Fruit fly (Drosophila melanogaster): ENCODE measurements around the gene pasha.

pasha gene

dm6 chr3R:31609413-31610054 lies 8.2 kb upstream of the pasha start:
- TF ChIP-seq CG9139 (GFP tag; optimal IDR thresholded peaks at IDR 0.05) (peak; percentile 55), dsx (GFP tag; optimal IDR thresholded peaks at IDR 0.05; ENCODE audit: poor library complexity, severe bottlenecking) (peak; percentile 13), CG3919 (GFP tag; optimal IDR thresholded peaks at IDR 0.05) (peak; percentile 57), Sox102F (GFP tag; optimal IDR thresholded peaks at IDR 0.05) (peak; percentile 43), Gug (GFP tag; IDR thresholded peaks at IDR 0.05) (no peak), CG32006 (GFP tag; optimal IDR thresholded peaks at IDR 0.05) (no peak), CG8632 (GFP tag; optimal IDR thresholded peaks at IDR 0.05) (no peak), Sox14 (GFP tag; optimal IDR thresholded peaks at IDR 0.05) (peak; percentile 70), Eip75B (GFP tag; optimal IDR thresholded peaks at IDR 0.05) (no peak), CG16779 (tag; optimal IDR thresholded peaks at IDR 0.05) (no peak), Eip93F (GFP tag; optimal IDR thresholded peaks at IDR 0.05) (peak; percentile 46), Sox15 (GFP tag; optimal IDR thresholded peaks at IDR 0.05) (no peak), pdm3 (GFP tag; optimal IDR thresholded peaks at IDR 0.05) (no peak), Ets96B (tag; optimal IDR thresholded peaks at IDR 0.05) (no peak), CG11762 (GFP tag; optimal IDR thresholded peaks at IDR 0.05; ENCODE audit: insufficient read depth) (no peak), achi (GFP tag; optimal IDR thresholded peaks at IDR 0.05) (no peak), topi (GFP tag; optimal IDR thresholded peaks at IDR 0.05) (no peak), CG11902 (GFP tag; optimal IDR thresholded peaks at IDR 0.05) (no peak), CG8319 (GFP tag; optimal IDR thresholded peaks at IDR 0.05) (no peak), esn (GFP tag; optimal IDR thresholded peaks at IDR 0.05) (peak; percentile 14), CG6854 (GFP tag; optimal IDR thresholded peaks at IDR 0.05) (peak; percentile 63), dac (GFP tag; optimal IDR thresholded peaks at IDR 0.05) (no peak), Met (GFP tag; optimal IDR thresholded peaks at IDR 0.05) (no peak), Eip78C (GFP tag) (peak; percentile 65), CG8119 (GFP tag; IDR thresholded peaks at IDR 0.05) (no peak), OdsH (GFP tag; optimal IDR thresholded peaks at IDR 0.05) (no peak), CG6792 (GFP tag; optimal IDR thresholded peaks at IDR 0.05) (peak; percentile 7), CG15336 (GFP tag; IDR thresholded peaks at IDR 0.05) (no peak), salr (GFP tag; optimal IDR thresholded peaks at IDR 0.05) (no peak), spab (GFP tag; optimal IDR thresholded peaks at IDR 0.05) (no peak), CG11294 (GFP tag; IDR thresholded peaks at IDR 0.05) (no peak), fd85E (GFP tag; optimal IDR thresholded peaks at IDR 0.05) (no peak), vri (GFP tag; optimal IDR thresholded peaks at IDR 0.05) (peak; percentile 62), CG3032 (tag; optimal IDR thresholded peaks at IDR 0.05) (no peak), Lpt (GFP tag; optimal IDR thresholded peaks at IDR 0.05) (no peak), Hr4 (GFP tag; optimal IDR thresholded peaks at IDR 0.05) (no peak), acj6 (GFP tag; optimal IDR thresholded peaks at IDR 0.05) (no peak), Hr39 (GFP tag; optimal IDR thresholded peaks at IDR 0.05) (no peak), cyc (GFP tag; optimal IDR thresholded peaks at IDR 0.05) (no peak), fd59A (GFP tag; optimal IDR thresholded peaks at IDR 0.05) (no peak), Blimp-1 (GFP tag; optimal IDR thresholded peaks at IDR 0.05) (no peak), ss (GFP tag; optimal IDR thresholded peaks at IDR 0.05) (peak in 1 of 2 experiments; percentile 51), Hr38 (GFP tag; optimal IDR thresholded peaks at IDR 0.05) (no peak), eg (GFP tag; IDR thresholded peaks at IDR 0.05) (no peak), Smox (GFP tag; optimal IDR thresholded peaks at IDR 0.05) (no peak), CG10669 (GFP tag; optimal IDR thresholded peaks at IDR 0.05) (no peak), lz (GFP tag; optimal IDR thresholded peaks at IDR 0.05) (peak; percentile 22), Ets21C (GFP tag; optimal IDR thresholded peaks at IDR 0.05) (no peak), CG4318 (GFP tag; optimal IDR thresholded peaks at IDR 0.05) (no peak), CG34406 (GFP tag; optimal IDR thresholded peaks at IDR 0.05) (no peak), CG6276 (GFP tag; optimal IDR thresholded peaks at IDR 0.05) (no peak), CG7368 (GFP tag; optimal IDR thresholded peaks at IDR 0.05) (peak; percentile 39)

All from whole organism, prepupa.